Worm (Caenorhabditis elegans) whole organism, mixed stage, embryonic: ENCODE data around the gene mnk-1.

ENCODE experiments used
- M03D4.4 ChIP-seq: sonication (generic microtip); optimal IDR thresholded peaks from 2 replicates; lab custom pipeline; 2017; ENCODE audit warnings: mild to moderate bottlenecking, missing genetic modification characterization, missing compliant biosample characterization
- bed-3 ChIP-seq: fragments of 200-800 bp; sonication (Bioruptor generic); optimal IDR thresholded peaks from 3 replicates; lab custom pipeline; 2018; ENCODE audit warnings: mild to moderate bottlenecking, missing genetic modification characterization, moderate library complexity, missing compliant biosample characterization
- blmp-1 ChIP-seq: fragments of 150-350 bp; optimal IDR thresholded peaks from 2 replicates; lab custom pipeline; 2014; ENCODE audit warnings: missing biosample characterization, missing genetic modification characterization
- ceh-39 ChIP-seq: fragments of 150-350 bp; optimal IDR thresholded peaks from 2 replicates; lab custom pipeline; 2014; ENCODE audit warnings: missing biosample characterization, missing genetic modification characterization
- ceh-43 ChIP-seq: fragments of 200-800 bp; sonication (Bioruptor generic); optimal IDR thresholded peaks from 2 replicates; lab custom pipeline; 2018; ENCODE audit warnings: mild to moderate bottlenecking, missing genetic modification characterization, moderate library complexity, missing compliant biosample characterization
- ceh-83 ChIP-seq: fragments of 200-800 bp; sonication (Bioruptor generic); optimal IDR thresholded peaks from 2 replicates; lab custom pipeline; 2018; ENCODE audit warnings: mild to moderate bottlenecking, missing genetic modification characterization, missing compliant biosample characterization
- ces-1 ChIP-seq: fragments of 150-350 bp; optimal IDR thresholded peaks from 2 replicates; lab custom pipeline; 2014; ENCODE audit warnings: missing biosample characterization, missing genetic modification reagents, missing genetic modification characterization
- cnd-1 ChIP-seq: fragments of 200-800 bp; sonication (Bioruptor generic); optimal IDR thresholded peaks from 2 replicates; lab custom pipeline; 2018; ENCODE audit warnings: mild to moderate bottlenecking, missing genetic modification characterization, missing compliant biosample characterization
- drap-1 ChIP-seq: fragments of 200-800 bp; sonication (Bioruptor generic); optimal IDR thresholded peaks from 3 replicates; lab custom pipeline; 2018; ENCODE audit warnings: mild to moderate bottlenecking, missing genetic modification characterization, missing compliant biosample characterization
- elt-1 ChIP-seq: sonication (generic microtip); optimal IDR thresholded peaks from 2 replicates; lab custom pipeline; 2017; ENCODE audit warnings: missing genetic modification characterization, mild to moderate bottlenecking, missing compliant biosample characterization, antibody characterized with exemption, moderate library complexity, borderline replicate concordance; ENCODE audit not compliant: insufficient read depth
- elt-3 ChIP-seq: fragments of 150-350 bp; optimal IDR thresholded peaks from 2 replicates; lab custom pipeline; 2014; ENCODE audit warnings: missing biosample characterization, missing genetic modification characterization
- flh-1 ChIP-seq: fragments of 200-800 bp; sonication (Bioruptor generic); optimal IDR thresholded peaks from 2 replicates; lab custom pipeline; 2018; ENCODE audit warnings: mild to moderate bottlenecking, missing genetic modification characterization, moderate library complexity, missing compliant biosample characterization
- ham-2 ChIP-seq: fragments of 200-800 bp; sonication (Bioruptor generic); optimal IDR thresholded peaks from 2 replicates; lab custom pipeline; 2018; ENCODE audit warnings: mild to moderate bottlenecking, missing genetic modification characterization, missing compliant biosample characterization
- hlh-1 ChIP-seq: fragments of 150-350 bp; optimal IDR thresholded peaks from 2 replicates; lab custom pipeline; 2014; ENCODE audit warnings: missing biosample characterization, missing genetic modification reagents, missing genetic modification characterization
- lin-13 ChIP-seq: fragments of 150-350 bp; optimal IDR thresholded peaks from 2 replicates; lab custom pipeline; 2014; ENCODE audit warnings: missing biosample characterization, missing genetic modification characterization
- lin-32 ChIP-seq: fragments of 200-800 bp; sonication (Bioruptor generic); optimal IDR thresholded peaks from 2 replicates; lab custom pipeline; 2018; ENCODE audit warnings: mild to moderate bottlenecking, missing genetic modification characterization, missing compliant biosample characterization
- lsy-2 ChIP-seq: fragments of 150-350 bp; optimal IDR thresholded peaks from 2 replicates; lab custom pipeline; 2014; ENCODE audit warnings: missing biosample characterization, missing genetic modification characterization
- mab-5 ChIP-seq: fragments of 150-350 bp; optimal IDR thresholded peaks from 2 replicates; lab custom pipeline; 2014; ENCODE audit warnings: missing biosample characterization, missing genetic modification characterization
- mep-1 ChIP-seq: fragments of 150-350 bp; optimal IDR thresholded peaks from 2 replicates; lab custom pipeline; 2017; ENCODE audit warnings: missing biosample characterization, missing genetic modification reagents, missing genetic modification characterization, inconsistent platforms
- mls-2 ChIP-seq: sonication (generic microtip); optimal IDR thresholded peaks from 2 replicates; lab custom pipeline; 2016; ENCODE audit warnings: mild to moderate bottlenecking, missing genetic modification characterization, moderate library complexity, missing compliant biosample characterization
- nhr-12 ChIP-seq: fragments of 150-350 bp; optimal IDR thresholded peaks from 2 replicates; lab custom pipeline; 2014; ENCODE audit warnings: missing biosample characterization, missing genetic modification characterization
- nhr-2 ChIP-seq: fragments of 150-350 bp; optimal IDR thresholded peaks from 2 replicates; lab custom pipeline; 2014; ENCODE audit warnings: missing biosample characterization, missing genetic modification characterization
- nhr-237 ChIP-seq: fragments of 150-350 bp; optimal IDR thresholded peaks from 2 replicates; lab custom pipeline; 2014; ENCODE audit warnings: missing biosample characterization, missing genetic modification characterization
- nhr-28 ChIP-seq: fragments of 150-350 bp; optimal IDR thresholded peaks from 2 replicates; lab custom pipeline; 2014; ENCODE audit warnings: missing biosample characterization, missing genetic modification characterization
- nhr-76 ChIP-seq: sonication (generic microtip); optimal IDR thresholded peaks from 2 replicates; lab custom pipeline; 2017; ENCODE audit warnings: missing biosample characterization, missing genetic modification characterization
- pha-4 ChIP-seq: fragments of 150-350 bp; optimal IDR thresholded peaks from 2 replicates; lab custom pipeline; 2018; ENCODE audit warnings: missing biosample characterization, missing genetic modification reagents, missing genetic modification characterization
- sem-2 ChIP-seq: fragments of 200-800 bp; sonication (Bioruptor generic); optimal IDR thresholded peaks from 2 replicates; lab custom pipeline; 2018; ENCODE audit warnings: mild to moderate bottlenecking, missing genetic modification characterization, missing compliant biosample characterization
- snpc-4 ChIP-seq: fragments of 150-350 bp; optimal IDR thresholded peaks from 2 replicates; lab custom pipeline; 2014; ENCODE audit warnings: missing biosample characterization, missing genetic modification characterization
- sptf-1 ChIP-seq: sonication (generic microtip); optimal IDR thresholded peaks from 2 replicates; lab custom pipeline; 2017; ENCODE audit warnings: mild to moderate bottlenecking, missing genetic modification characterization, moderate library complexity, missing compliant biosample characterization
- tbx-8 ChIP-seq: fragments of 200-800 bp; sonication (Bioruptor generic); optimal IDR thresholded peaks from 2 replicates; lab custom pipeline; 2018; ENCODE audit warnings: mild to moderate bottlenecking, missing genetic modification characterization, moderate library complexity, missing compliant biosample characterization
- unc-120 ChIP-seq: sonication (generic microtip); optimal IDR thresholded peaks from 2 replicates; lab custom pipeline; 2017; ENCODE audit warnings: missing genetic modification characterization, missing compliant biosample characterization; ENCODE audit not compliant: poor library complexity, severe bottlenecking
- unc-39 ChIP-seq: fragments of 150-350 bp; optimal IDR thresholded peaks from 2 replicates; lab custom pipeline; 2014; ENCODE audit warnings: missing biosample characterization, missing genetic modification characterization
- unc-62 ChIP-seq: fragments of 150-350 bp; optimal IDR thresholded peaks from 2 replicates; lab custom pipeline; 2014; ENCODE audit warnings: missing biosample characterization, missing genetic modification reagents, missing genetic modification characterization
- zip-8 ChIP-seq: fragments of 150-350 bp; optimal IDR thresholded peaks from 2 replicates; lab custom pipeline; 2014; ENCODE audit warnings: missing biosample characterization, missing genetic modification characterization
- ztf-11 ChIP-seq: fragments of 150-350 bp; optimal IDR thresholded peaks from 2 replicates; lab custom pipeline; 2014; ENCODE audit warnings: missing biosample characterization, missing genetic modification characterization

Gene mnk-1

DNA sequence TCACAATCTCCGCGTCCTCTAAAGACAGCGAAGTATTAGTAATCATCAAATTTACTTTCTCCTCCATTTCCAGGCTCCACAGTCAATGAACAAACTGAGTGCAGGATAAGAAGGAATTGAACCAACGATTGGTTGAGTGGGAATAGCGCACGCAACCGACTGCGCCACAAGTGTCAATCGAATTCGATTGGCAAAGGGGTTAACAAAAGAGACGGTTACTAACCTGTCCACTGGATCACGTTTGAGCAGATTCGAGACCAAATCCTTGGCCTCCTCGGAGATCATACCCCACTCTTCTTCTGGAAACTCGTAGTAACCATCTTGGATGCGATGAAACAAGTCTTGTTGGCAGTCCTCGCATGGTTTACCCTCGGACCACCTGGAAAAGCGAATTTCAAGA, 9.6 kb downstream of the mnk-1 start:
- TF ChIP-seq mab-5 (tag; lab: Kevin White, UChicago) (no peak), unc-39 (tag; lab: Kevin White, UChicago) (no peak), nhr-12 (tag; lab: Kevin White, UChicago) (no peak), ceh-39 (tag; lab: Kevin White, UChicago) (no peak), ham-2 (GFP tag; lab: Kevin White, UChicago) (no peak), sem-2 (GFP tag; lab: Kevin White, UChicago) (peak; percentile 17), ztf-11 (tag; lab: Kevin White, UChicago) (no peak), pha-4 (tag; lab: Kevin White, UChicago) (no peak), tbx-8 (GFP tag; lab: Kevin White, UChicago) (peak; percentile 10), snpc-4 (tag; lab: Kevin White, UChicago) (no peak)

DNA sequence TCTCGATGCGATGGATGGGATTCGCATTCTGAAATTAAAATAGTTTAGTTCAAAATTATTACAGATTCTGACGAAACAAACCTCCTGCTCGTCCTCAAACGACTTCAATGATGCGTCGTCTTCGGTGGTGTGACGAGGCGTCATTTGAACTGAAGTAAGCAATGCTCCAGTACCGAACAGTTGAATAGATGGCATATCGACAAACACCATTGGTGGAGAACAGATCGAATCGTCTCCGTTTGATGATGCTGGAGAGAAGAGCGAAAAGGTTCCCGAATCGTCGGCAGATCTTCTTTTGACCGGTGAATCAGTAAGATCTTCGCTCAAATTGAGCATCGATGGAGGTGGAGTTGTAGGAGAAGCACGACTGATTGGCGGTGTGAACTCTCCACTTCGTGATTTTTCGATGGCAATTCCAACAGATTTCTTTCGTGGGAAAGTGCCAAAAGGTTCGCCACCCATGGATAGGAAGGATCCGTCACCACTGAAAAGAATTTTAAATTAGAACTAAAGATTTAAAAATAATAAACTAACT, 10.4 kb downstream of the mnk-1 start:
- TF ChIP-seq ces-1 (GFP tag; lab: Kevin White, UChicago) (no peak), mab-5 (tag; lab: Kevin White, UChicago) (no peak)

DNA sequence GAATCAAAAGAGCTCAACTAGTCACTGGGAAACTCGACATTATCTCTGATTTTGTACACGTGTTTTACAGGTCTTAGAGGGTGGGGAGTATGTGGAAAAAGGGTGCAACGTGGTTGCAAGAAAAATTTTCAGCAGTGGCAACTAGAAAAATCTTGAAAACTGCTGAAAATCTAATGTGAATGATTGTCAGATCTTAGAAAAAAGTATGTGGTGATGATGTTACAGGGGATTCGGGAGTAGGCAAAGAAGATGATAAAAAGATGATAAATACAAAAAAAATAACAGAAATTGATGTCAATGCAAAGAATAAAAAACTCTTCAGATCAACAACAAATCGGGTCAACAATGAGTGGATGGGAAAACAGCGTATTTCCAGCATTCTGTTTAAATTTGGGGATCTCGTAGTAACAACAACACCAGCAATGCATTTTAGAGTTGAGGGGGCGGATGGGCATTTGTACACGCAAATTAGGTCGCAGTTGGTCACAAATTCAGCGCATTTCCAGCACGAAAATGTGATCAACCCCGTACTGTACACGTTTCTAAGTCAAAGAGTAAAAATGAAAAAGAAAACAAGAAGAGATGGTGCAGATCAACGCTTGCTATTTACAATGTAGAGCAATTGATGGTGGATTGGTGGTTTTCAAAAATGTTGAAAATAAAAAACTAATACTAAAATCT, 11.2 kb downstream of the mnk-1 start:
- TF ChIP-seq nhr-237 (tag; lab: Kevin White, UChicago) (no peak), sptf-1 (tag; lab: Kevin White, UChicago) (no peak), ceh-43 (GFP tag; lab: Kevin White, UChicago) (no peak), nhr-2 (tag; lab: Kevin White, UChicago) (no peak), mab-5 (tag; lab: Kevin White, UChicago) (no peak), snpc-4 (tag; lab: Kevin White, UChicago) (no peak), elt-3 (no peak), ceh-83 (GFP tag; lab: Kevin White, UChicago) (no peak), ces-1 (GFP tag; lab: Kevin White, UChicago) (no peak)

DNA sequence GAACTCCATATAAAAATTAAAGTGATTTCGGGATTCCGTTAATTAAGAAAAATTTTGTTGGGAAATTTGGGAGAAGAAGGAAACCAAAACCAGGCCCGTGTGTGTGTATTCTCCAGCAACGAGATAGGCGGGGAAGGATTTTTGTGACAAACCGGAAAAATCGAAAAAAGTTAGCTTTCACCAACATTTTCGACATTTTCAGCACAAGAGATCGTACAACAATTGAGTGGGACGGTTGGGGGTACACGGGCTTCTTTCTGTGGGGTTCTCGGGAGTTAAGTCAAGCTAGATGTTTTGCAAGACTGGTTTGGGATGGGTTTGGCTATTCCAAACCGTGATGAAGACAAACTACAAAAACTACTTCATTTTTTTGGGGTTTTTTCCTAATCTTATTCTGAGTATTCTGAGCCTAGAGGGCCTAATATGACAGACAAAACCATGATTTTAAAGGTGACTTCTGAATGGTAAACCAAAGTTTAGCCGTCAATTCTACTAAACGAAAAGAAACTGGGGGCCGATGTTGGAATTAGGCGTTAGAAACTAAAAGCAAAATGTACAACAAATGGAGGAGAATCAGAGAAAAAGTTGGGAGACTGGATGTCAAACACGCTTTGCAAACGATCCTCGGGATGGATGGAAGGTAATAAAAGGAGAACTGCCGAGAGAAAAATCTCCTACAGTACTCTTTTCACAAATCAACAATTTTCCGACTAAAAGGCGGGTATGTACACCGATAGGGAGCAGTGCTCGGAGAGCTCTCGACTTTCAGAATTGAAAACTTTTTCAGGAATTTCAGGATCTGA, 12.0 kb downstream of the mnk-1 start:
- TF ChIP-seq ham-2 (GFP tag; lab: Kevin White, UChicago) (no peak), cnd-1 (peak; percentile 29), mls-2 (tag; lab: Kevin White, UChicago) (no peak), pha-4 (tag; lab: Kevin White, UChicago) (no peak)

DNA sequence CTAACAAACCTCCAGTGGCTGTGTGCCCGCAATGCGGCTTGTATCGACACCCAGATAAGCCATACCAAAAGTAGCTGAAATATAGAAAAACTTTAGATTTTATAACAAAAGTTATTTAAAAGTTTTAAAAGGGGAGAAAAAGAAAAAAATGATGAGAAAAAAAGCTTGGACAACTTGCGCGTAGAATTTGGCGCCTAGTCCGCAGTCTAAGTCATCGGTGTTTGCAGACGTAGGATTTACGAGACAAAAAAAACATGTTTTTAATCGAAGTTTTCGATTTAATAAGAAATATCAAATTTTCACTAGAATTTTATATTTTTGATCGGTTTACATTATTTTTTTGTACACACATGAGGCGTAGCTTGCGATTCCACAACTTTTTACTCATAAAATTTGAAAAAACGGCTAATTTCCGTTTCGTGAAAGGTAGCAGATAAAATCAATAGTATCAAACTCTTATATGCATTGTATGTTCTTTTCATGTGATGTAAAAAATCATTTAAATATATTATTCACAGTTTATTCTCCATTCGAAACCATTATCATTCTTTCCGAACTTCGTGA, 12.8 kb downstream of the mnk-1 start, which contains the start of gene pro-1:
Gene pro-1 (minus strand): TSS at position 74 of the 564 bp plus-strand sequence.
- TF ChIP-seq nhr-237 (tag; lab: Kevin White, UChicago), result peak; percentile 52
- no peak for TF ChIP-seq nhr-28
- peak; percentile 55 for TF ChIP-seq lsy-2 (tag; lab: Kevin White, UChicago)
- peak; percentile 21 for TF ChIP-seq mep-1
- TF ChIP-seq snpc-4 (tag; lab: Kevin White, UChicago), result no peak
- no peak for TF ChIP-seq nhr-12 (tag; lab: Kevin White, UChicago)
- TF ChIP-seq drap-1 (GFP tag; lab: Kevin White, UChicago), result no peak
- no peak for TF ChIP-seq hlh-1 (tag; lab: Kevin White, UChicago)
- no peak for TF ChIP-seq lin-32
- TF ChIP-seq M03D4.4 (tag; lab: Kevin White, UChicago), result peak; percentile 45
- no peak for TF ChIP-seq elt-3
- no peak for TF ChIP-seq unc-120 (tag; lab: Kevin White, UChicago)
- peak; percentile 16 for TF ChIP-seq ztf-11 (tag; lab: Kevin White, UChicago)
- TF ChIP-seq ham-2 (GFP tag; lab: Kevin White, UChicago), result no peak
- no peak for TF ChIP-seq blmp-1
- TF ChIP-seq mls-2 (tag; lab: Kevin White, UChicago), result no peak
- TF ChIP-seq ceh-83 (GFP tag; lab: Kevin White, UChicago), result peak; percentile 43
- TF ChIP-seq unc-62 (GFP tag; lab: Kevin White, UChicago), result peak; percentile 41
- no peak for TF ChIP-seq cnd-1
- no peak for TF ChIP-seq ceh-43 (GFP tag; lab: Kevin White, UChicago)
- peak; percentile 14 for TF ChIP-seq sem-2 (GFP tag; lab: Kevin White, UChicago)
- peak; percentile 46 for TF ChIP-seq ces-1 (GFP tag; lab: Kevin White, UChicago)
- TF ChIP-seq unc-39 (tag; lab: Kevin White, UChicago), result no peak
- no peak for TF ChIP-seq elt-1 (tag; lab: Kevin White, UChicago)
- TF ChIP-seq ceh-39 (tag; lab: Kevin White, UChicago), result peak; percentile 57
- TF ChIP-seq tbx-8 (GFP tag; lab: Kevin White, UChicago), result no peak
- TF ChIP-seq lin-13 (tag; lab: Kevin White, UChicago), result no peak
- no peak for TF ChIP-seq flh-1 (GFP tag; lab: Kevin White, UChicago)
- no peak for TF ChIP-seq nhr-76 (tag; lab: Kevin White, UChicago)
- no peak for TF ChIP-seq nhr-2 (tag; lab: Kevin White, UChicago)
- TF ChIP-seq zip-8 (tag; lab: Kevin White, UChicago), result no peak
- TF ChIP-seq mab-5 (tag; lab: Kevin White, UChicago), result no peak
- peak; percentile 27 for TF ChIP-seq bed-3 (GFP tag; lab: Kevin White, UChicago)
- peak; percentile 5 for TF ChIP-seq pha-4 (tag; lab: Kevin White, UChicago)
- peak; percentile 77 for TF ChIP-seq sptf-1 (tag; lab: Kevin White, UChicago)
